Fruit fly (Drosophila melanogaster) whole organism, prepupa: ENCODE measurements around the gene Proc.

Source experiments
- Blimp-1 ChIP-seq: fragments of 200-800 bp; sonication (Bioruptor generic); optimal IDR thresholded peaks from 3 replicates; lab custom pipeline; 2017; ENCODE audit warnings: missing biosample characterization, missing genetic modification characterization, mild to moderate bottlenecking, moderate library complexity, missing genetic modification reagents
- CG10631 ChIP-seq: fragments of 200-800 bp; sonication (Bioruptor generic); optimal IDR thresholded peaks from 2 replicates; lab custom pipeline; 2016; ENCODE audit warnings: missing biosample characterization, missing genetic modification characterization
- CG11294 ChIP-seq: fragments of 200-800 bp; sonication (Bioruptor generic); IDR thresholded peaks from 2 replicates; pipeline ENCODE4 v1.3.6; 2022; ENCODE audit warnings: missing biosample characterization, missing genetic modification characterization
- CG11902 ChIP-seq: fragments of 200-800 bp; sonication (Bioruptor generic); optimal IDR thresholded peaks from 3 replicates; lab custom pipeline; 2016; ENCODE audit warnings: missing biosample characterization, missing genetic modification characterization
- CG15336 ChIP-seq: fragments of 200-800 bp; sonication (Bioruptor generic); IDR thresholded peaks from 2 replicates; pipeline ENCODE4 v1.3.6; 2022; ENCODE audit warnings: missing biosample characterization, missing genetic modification characterization
- CG1621 ChIP-seq: fragments of 200-800 bp; sonication (Bioruptor generic); optimal IDR thresholded peaks from 3 replicates; lab custom pipeline; 2018; ENCODE audit warnings: missing biosample characterization, mild to moderate bottlenecking, missing genetic modification characterization
- CG16779 ChIP-seq: fragments of 200-800 bp; sonication (Bioruptor generic); optimal IDR thresholded peaks from 3 replicates; lab custom pipeline; 2017; ENCODE audit warnings: missing biosample characterization, mild to moderate bottlenecking, missing genetic modification characterization
- CG3032 ChIP-seq: fragments of 200-800 bp; optimal IDR thresholded peaks from 2 replicates; lab custom pipeline; 2019; ENCODE audit warnings: missing biosample characterization, mild to moderate bottlenecking, missing genetic modification characterization, moderate library complexity
- CG31627 ChIP-seq: fragments of 200-800 bp; sonication (Bioruptor generic); optimal IDR thresholded peaks from 3 replicates; lab custom pipeline; 2016; ENCODE audit warnings: missing biosample characterization, missing genetic modification characterization
- CG32006 ChIP-seq: fragments of 200-800 bp; sonication (Bioruptor generic); optimal IDR thresholded peaks from 3 replicates; lab custom pipeline; 2017; ENCODE audit warnings: missing biosample characterization, mild to moderate bottlenecking, missing genetic modification characterization
- CG34406 ChIP-seq: fragments of 200-800 bp; sonication (Bioruptor generic); optimal IDR thresholded peaks from 3 replicates; lab custom pipeline; 2016; ENCODE audit warnings: missing biosample characterization, missing genetic modification characterization
- CG3919 ChIP-seq: fragments of 200-800 bp; sonication (Bioruptor generic); optimal IDR thresholded peaks from 3 replicates; lab custom pipeline; 2016; ENCODE audit warnings: missing biosample characterization, missing genetic modification characterization
- CG4318 ChIP-seq: fragments of 200-800 bp; sonication (Bioruptor generic); optimal IDR thresholded peaks from 3 replicates; lab custom pipeline; 2017; ENCODE audit warnings: missing biosample characterization, mild to moderate bottlenecking, missing genetic modification characterization
- CG6163 ChIP-seq: fragments of 200-800 bp; sonication (Bioruptor generic); IDR thresholded peaks from 3 replicates; pipeline ENCODE4 v1.3.6; 2022; ENCODE audit warnings: missing biosample characterization, missing genetic modification characterization
- CG6276 ChIP-seq: fragments of 200-800 bp; sonication (Bioruptor generic); optimal IDR thresholded peaks from 2 replicates; lab custom pipeline; 2017; ENCODE audit warnings: missing biosample characterization, mild to moderate bottlenecking, missing genetic modification characterization
- CG6792 ChIP-seq: fragments of 200-800 bp; sonication (Bioruptor generic); optimal IDR thresholded peaks from 3 replicates; lab custom pipeline; 2016; ENCODE audit warnings: missing biosample characterization, missing genetic modification characterization
- CG6808 ChIP-seq: fragments of 200-800 bp; sonication (Bioruptor generic); optimal IDR thresholded peaks from 3 replicates; lab custom pipeline; 2017; ENCODE audit warnings: missing biosample characterization, missing genetic modification characterization, mild to moderate bottlenecking, moderate library complexity, missing genetic modification reagents
- CG6854 ChIP-seq: fragments of 200-800 bp; sonication (Bioruptor generic); optimal IDR thresholded peaks from 2 replicates; lab custom pipeline; 2017; ENCODE audit warnings: missing biosample characterization, mild to moderate bottlenecking, missing genetic modification characterization
- CG7368 ChIP-seq: fragments of 200-800 bp; sonication (Bioruptor generic); optimal IDR thresholded peaks from 3 replicates; lab custom pipeline; 2016; ENCODE audit warnings: missing biosample characterization, missing genetic modification characterization
- CG8119 ChIP-seq: fragments of 200-800 bp; sonication (Bioruptor generic); IDR thresholded peaks from 3 replicates; pipeline ENCODE4 v1.3.6; 2022; ENCODE audit warnings: missing biosample characterization, missing genetic modification characterization
- CG8319 ChIP-seq: fragments of 200-800 bp; sonication (Bioruptor generic); optimal IDR thresholded peaks from 3 replicates; lab custom pipeline; 2016; ENCODE audit warnings: missing biosample characterization, missing genetic modification characterization
- CG9139 ChIP-seq: fragments of 200-800 bp; sonication (Bioruptor generic); optimal IDR thresholded peaks from 3 replicates; lab custom pipeline; 2017; ENCODE audit warnings: missing biosample characterization, mild to moderate bottlenecking, missing genetic modification characterization
- Eip78C ChIP-seq: fragments of 200-800 bp; sonication (Bioruptor generic); peaks from one replicate; lab custom pipeline; 2016; ENCODE audit warnings: missing biosample characterization, missing genetic modification characterization
- Eip93F ChIP-seq: fragments of 200-800 bp; sonication (Bioruptor generic); optimal IDR thresholded peaks from 2 replicates; lab custom pipeline; 2016; ENCODE audit warnings: missing biosample characterization, mild to moderate bottlenecking, missing genetic modification characterization
- Ets21C ChIP-seq: fragments of 200-800 bp; sonication (Bioruptor generic); optimal IDR thresholded peaks from 3 replicates; lab custom pipeline; 2016; ENCODE audit warnings: missing biosample characterization, missing genetic modification characterization
- Gug ChIP-seq: fragments of 200-800 bp; sonication (Bioruptor generic); IDR thresholded peaks from 2 replicates; pipeline ENCODE4 v1.3.6; 2022; ENCODE audit warnings: missing biosample characterization, missing genetic modification characterization
- Hr38 ChIP-seq: sonication (Bioruptor generic); optimal IDR thresholded peaks from 2 replicates; lab custom pipeline; 2016; ENCODE audit warnings: missing biosample characterization, missing genetic modification characterization
- Hr39 ChIP-seq: fragments of 200-800 bp; sonication (Bioruptor generic); optimal IDR thresholded peaks from 2 replicates; lab custom pipeline; 2016; ENCODE audit warnings: missing biosample characterization, missing genetic modification characterization
- Hr4 ChIP-seq: fragments of 200-800 bp; sonication (Bioruptor generic); optimal IDR thresholded peaks from 3 replicates; lab custom pipeline; 2016; ENCODE audit warnings: missing biosample characterization, missing genetic modification characterization
- Lpt ChIP-seq: fragments of 200-800 bp; sonication (Bioruptor generic); optimal IDR thresholded peaks from 3 replicates; lab custom pipeline; 2016; ENCODE audit warnings: missing biosample characterization, missing genetic modification characterization
- Met ChIP-seq: fragments of 200-800 bp; sonication (Bioruptor generic); optimal IDR thresholded peaks from 3 replicates; lab custom pipeline; 2016; ENCODE audit warnings: missing biosample characterization, missing genetic modification characterization
- OdsH ChIP-seq: fragments of 200-800 bp; sonication (Bioruptor generic); optimal IDR thresholded peaks from 3 replicates; lab custom pipeline; 2016; ENCODE audit warnings: missing biosample characterization, missing genetic modification characterization
- Smox ChIP-seq: fragments of 200-800 bp; sonication (Bioruptor generic); optimal IDR thresholded peaks from 3 replicates; lab custom pipeline; 2016; ENCODE audit warnings: missing biosample characterization, missing genetic modification characterization
- Sox102F ChIP-seq: fragments of 200-800 bp; sonication (Bioruptor generic); optimal IDR thresholded peaks from 2 replicates; lab custom pipeline; 2016; ENCODE audit warnings: missing biosample characterization, mild to moderate bottlenecking, missing genetic modification characterization
- Sox14 ChIP-seq: fragments of 200-800 bp; sonication (Bioruptor generic); optimal IDR thresholded peaks from 3 replicates; lab custom pipeline; 2016; ENCODE audit warnings: missing biosample characterization, missing genetic modification characterization
- Sox15 ChIP-seq: fragments of 200-800 bp; sonication (Bioruptor generic); optimal IDR thresholded peaks from 3 replicates; lab custom pipeline; 2016; ENCODE audit warnings: missing biosample characterization, missing genetic modification characterization
- achi ChIP-seq: fragments of 200-800 bp; sonication (Bioruptor generic); optimal IDR thresholded peaks from 3 replicates; lab custom pipeline; 2016; ENCODE audit warnings: missing biosample characterization, missing genetic modification characterization
- cyc ChIP-seq: fragments of 200-800 bp; sonication (Bioruptor generic); optimal IDR thresholded peaks from 3 replicates; lab custom pipeline; 2016; ENCODE audit warnings: missing biosample characterization, missing genetic modification characterization
- dac ChIP-seq: fragments of 200-800 bp; sonication (Bioruptor generic); optimal IDR thresholded peaks from 2 replicates; lab custom pipeline; 2017; ENCODE audit warnings: missing biosample characterization, mild to moderate bottlenecking, missing genetic modification characterization
- dsx ChIP-seq: fragments of 200-800 bp; optimal IDR thresholded peaks from 3 replicates; lab custom pipeline; 2019; ENCODE audit warnings: missing biosample characterization, mild to moderate bottlenecking, missing genetic modification characterization, moderate library complexity; ENCODE audit not compliant: poor library complexity, severe bottlenecking
- esn ChIP-seq: fragments of 200-800 bp; sonication (Bioruptor generic); optimal IDR thresholded peaks from 2 replicates; lab custom pipeline; 2016; ENCODE audit warnings: missing biosample characterization, mild to moderate bottlenecking, missing genetic modification characterization, moderate library complexity
- fd59A ChIP-seq: fragments of 200-800 bp; sonication (Bioruptor generic); optimal IDR thresholded peaks from 2 replicates; lab custom pipeline; 2017; ENCODE audit warnings: missing biosample characterization, mild to moderate bottlenecking, missing genetic modification characterization, missing genetic modification reagents
- fd85E ChIP-seq: fragments of 200-800 bp; sonication (Bioruptor generic); optimal IDR thresholded peaks from 3 replicates; lab custom pipeline; 2016; ENCODE audit warnings: missing biosample characterization, missing genetic modification characterization
- fkh ChIP-seq: fragments of 200-800 bp; sonication (Bioruptor generic); optimal IDR thresholded peaks from 3 replicates; lab custom pipeline; 2017; ENCODE audit warnings: missing biosample characterization, mild to moderate bottlenecking, missing genetic modification characterization, moderate library complexity
- lz ChIP-seq: fragments of 200-800 bp; sonication (Bioruptor generic); optimal IDR thresholded peaks from 3 replicates; lab custom pipeline; 2016; ENCODE audit warnings: missing biosample characterization, missing genetic modification characterization
- net ChIP-seq: fragments of 200-800 bp; sonication (Bioruptor generic); optimal IDR thresholded peaks from 3 replicates; lab custom pipeline; 2016; ENCODE audit warnings: missing biosample characterization, missing genetic modification characterization
- pdm3 ChIP-seq: fragments of 200-800 bp; sonication (Bioruptor generic); optimal IDR thresholded peaks from 3 replicates; lab custom pipeline; 2016; ENCODE audit warnings: missing biosample characterization, missing genetic modification characterization
- salr ChIP-seq, 2 experiments: fragments of 200-800 bp; sonication (Bioruptor generic); optimal IDR thresholded peaks; 3 replicates each; lab custom pipeline; 2016 to 2018; ENCODE audit warnings: missing biosample characterization in 2 of 2, missing genetic modification characterization in 2 of 2, mild to moderate bottlenecking in 1 of 2
- spab ChIP-seq: fragments of 200-800 bp; sonication (Bioruptor generic); optimal IDR thresholded peaks from 2 replicates; lab custom pipeline; 2017; ENCODE audit warnings: missing biosample characterization, mild to moderate bottlenecking, missing genetic modification characterization, missing genetic modification reagents
- ss ChIP-seq, 2 experiments: fragments of 200-800 bp; sonication (Bioruptor generic); optimal IDR thresholded peaks; 2 replicates in 1 of 2; 3 replicates in 1 of 2; lab custom pipeline; 2017 to 2018; ENCODE audit warnings: mild to moderate bottlenecking in 2 of 2, missing biosample characterization in 2 of 2, missing genetic modification characterization in 2 of 2, moderate library complexity in 1 of 2
- svp ChIP-seq: fragments of 200-800 bp; sonication (Bioruptor generic); peaks from one replicate; lab custom pipeline; 2016; ENCODE audit warnings: missing biosample characterization, missing genetic modification characterization
- topi ChIP-seq: fragments of 200-800 bp; sonication (Bioruptor generic); optimal IDR thresholded peaks from 3 replicates; lab custom pipeline; 2016; ENCODE audit warnings: missing biosample characterization, missing genetic modification characterization
- vri ChIP-seq: fragments of 200-800 bp; sonication (Bioruptor generic); optimal IDR thresholded peaks from 3 replicates; lab custom pipeline; 2016; ENCODE audit warnings: missing biosample characterization, mild to moderate bottlenecking, missing genetic modification characterization

Gene Proc

dm6 chr2L:7828231-7828630, 43.0 kb downstream of the Proc start:
- no peak for TF ChIP-seq CG11902 (GFP tag; lab: Kevin White, UChicago)
- TF ChIP-seq Lpt (GFP tag; lab: Kevin White, UChicago), result peak; percentile 31
- no peak for TF ChIP-seq pdm3
- peak; percentile 88 for TF ChIP-seq fkh (GFP tag; lab: Kevin White, UChicago)
- no peak for TF ChIP-seq Eip93F (GFP tag; lab: Kevin White, UChicago)
- TF ChIP-seq esn (GFP tag; lab: Kevin White, UChicago), result no peak
- TF ChIP-seq fd59A, result no peak
- TF ChIP-seq Hr4 (GFP tag; lab: Kevin White, UChicago), result no peak
- peak; percentile 20 to 23 for TF ChIP-seq salr (GFP tag; optimal IDR thresholded peaks at IDR 0.05; lab: Kevin White, UChicago)
- no peak for TF ChIP-seq Hr38 (GFP tag; lab: Kevin White, UChicago)
- TF ChIP-seq CG6854 (GFP tag; lab: Kevin White, UChicago), result no peak
- TF ChIP-seq CG16779 (tag; lab: Kevin White, UChicago), result peak; percentile 25
- peak; percentile 32 for TF ChIP-seq CG34406
- TF ChIP-seq net (GFP tag; lab: Kevin White, UChicago), result peak; percentile 26
- peak; percentile 39 to 59 for TF ChIP-seq ss (GFP tag; optimal IDR thresholded peaks at IDR 0.05; lab: Kevin White, UChicago)
- peak; percentile 77 for TF ChIP-seq Eip78C (GFP tag; lab: Kevin White, UChicago)
- TF ChIP-seq OdsH (GFP tag; lab: Kevin White, UChicago), result no peak
- no peak for TF ChIP-seq Smox (GFP tag; lab: Kevin White, UChicago)
- no peak for TF ChIP-seq CG8319
- TF ChIP-seq lz (GFP tag; lab: Kevin White, UChicago), result no peak
- TF ChIP-seq CG7368 (GFP tag; lab: Kevin White, UChicago), result no peak
- TF ChIP-seq CG3919 (GFP tag; lab: Kevin White, UChicago), result no peak
- no peak for TF ChIP-seq CG4318
- TF ChIP-seq CG8119 (GFP tag; lab: Robert Waterston, UW), result peak; percentile 29; the same call in 1 of the 3 replicates
- TF ChIP-seq CG1621 (tag; lab: Kevin White, UChicago), result peak; percentile 8
- TF ChIP-seq Sox15 (GFP tag; lab: Kevin White, UChicago), result no peak
- TF ChIP-seq topi (GFP tag; lab: Kevin White, UChicago), result peak; percentile 36
- TF ChIP-seq spab (GFP tag; lab: Kevin White, UChicago), result no peak
- TF ChIP-seq achi (GFP tag; lab: Kevin White, UChicago), result no peak
- peak; percentile 2 for TF ChIP-seq CG6276
- TF ChIP-seq fd85E (GFP tag; lab: Kevin White, UChicago), result no peak
- TF ChIP-seq svp (GFP tag; lab: Kevin White, UChicago), result peak; percentile 76
- TF ChIP-seq CG31627 (GFP tag; lab: Kevin White, UChicago), result no peak
- TF ChIP-seq CG32006 (GFP tag; lab: Kevin White, UChicago), result peak; percentile 40
- no peak for TF ChIP-seq CG6792 (GFP tag; lab: Kevin White, UChicago)
- TF ChIP-seq vri, result peak; percentile 83
- peak; percentile 30; the same call in 1 of the 2 replicates for TF ChIP-seq Gug (GFP tag; lab: Robert Waterston, UW)
- no peak for TF ChIP-seq Blimp-1 (GFP tag; lab: Kevin White, UChicago)
- TF ChIP-seq cyc (GFP tag; lab: Kevin White, UChicago), result no peak
- TF ChIP-seq CG15336 (GFP tag; lab: Robert Waterston, UW), result peak; percentile 53; the same call in 1 of the 2 replicates
- peak; percentile 53 for TF ChIP-seq Sox14 (GFP tag; lab: Kevin White, UChicago)
- no peak for TF ChIP-seq CG11294
- no peak for TF ChIP-seq Ets21C (GFP tag; lab: Kevin White, UChicago)
- TF ChIP-seq CG6808 (GFP tag; lab: Kevin White, UChicago), result peak; percentile 41
- TF ChIP-seq CG3032 (tag; lab: Kevin White, UChicago), result peak; percentile 41
- TF ChIP-seq CG10631 (GFP tag; lab: Kevin White, UChicago), result no peak
- peak; percentile 76 for TF ChIP-seq CG6163
- TF ChIP-seq Met (GFP tag; lab: Kevin White, UChicago), result peak; percentile 28
- TF ChIP-seq Hr39 (GFP tag; lab: Kevin White, UChicago), result no peak
- no peak for TF ChIP-seq Sox102F
- TF ChIP-seq dac (GFP tag; lab: Kevin White, UChicago), result no peak
- TF ChIP-seq dsx (GFP tag; lab: Kevin White, UChicago), result peak; percentile 25
- peak; percentile 30 for TF ChIP-seq CG9139 (GFP tag; lab: Kevin White, UChicago)
